Worm (Caenorhabditis elegans): Measurements from ENCODE around the gene srt-50.

DNA sequence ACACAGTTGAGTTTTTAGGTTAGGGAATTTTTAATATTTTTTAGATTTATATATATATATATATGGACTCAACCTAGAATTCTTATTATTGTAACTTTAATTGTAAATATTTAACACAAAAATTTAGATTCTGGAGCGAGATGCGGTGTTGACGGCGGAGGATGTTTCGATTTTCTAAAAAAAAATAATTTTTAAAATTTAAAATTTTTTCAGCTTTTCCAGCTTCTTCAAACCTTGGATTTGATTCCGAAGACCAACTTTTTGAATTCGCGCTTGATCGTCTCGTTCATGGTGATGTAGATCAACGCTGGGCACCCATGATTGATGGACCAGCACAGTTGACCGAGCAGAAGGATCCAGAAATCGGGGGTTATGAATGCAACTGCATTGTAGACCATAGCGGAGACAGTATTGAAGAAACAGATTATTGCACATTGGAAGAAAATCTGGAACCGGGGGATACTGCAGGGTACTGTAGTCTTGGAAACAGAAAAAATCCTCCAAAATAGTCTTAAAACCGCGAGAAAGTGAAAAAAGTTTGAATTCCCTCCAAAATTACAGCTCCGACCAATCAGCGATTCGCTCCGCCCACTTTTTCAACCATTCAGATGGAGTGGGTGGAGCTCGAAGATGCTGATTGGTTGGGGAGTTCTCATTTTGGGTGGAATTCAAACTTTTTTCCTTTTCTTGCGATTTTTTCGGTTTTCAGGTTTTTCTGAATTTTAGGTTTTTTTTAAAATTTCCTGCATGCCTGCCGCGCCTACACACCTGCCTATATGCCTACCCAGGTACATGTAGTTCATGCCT, 25.0 kb upstream of the srt-50 start:
- TF ChIP-seq fkh-10 (GFP tag; optimal IDR thresholded peaks at IDR 0.05) (no peak), che-1 (tag; optimal IDR thresholded peaks at IDR 0.05) (no peak), eyg-1 (tag; optimal IDR thresholded peaks at IDR 0.05) (no peak), ama-1 (optimal IDR thresholded peaks at IDR 0.05) (no peak), tbx-7 (tag; optimal IDR thresholded peaks at IDR 0.05) (no peak), dve-1 (tag; optimal IDR thresholded peaks at IDR 0.05) (no peak), pqm-1 (tag; optimal IDR thresholded peaks at IDR 0.05) (no peak), nfya-1 (tag; optimal IDR thresholded peaks at IDR 0.05) (peak; percentile 98), hlh-8 (tag; optimal IDR thresholded peaks at IDR 0.05) (no peak), fkh-6 (tag; optimal IDR thresholded peaks at IDR 0.05) (no peak), zip-5 (tag; optimal IDR thresholded peaks at IDR 0.05) (no peak), nhr-11 (tag; optimal IDR thresholded peaks at IDR 0.05) (no peak)

Measured in whole organism, late embryonic.